Worm (Caenorhabditis elegans) whole organism, dauer: Measurements from ENCODE around the gene arf-5.

ENCODE experiments used
- unc-62 ChIP-seq: sonication (generic microtip); optimal IDR thresholded peaks from 2 replicates; lab custom pipeline; 2017; ENCODE audit warnings: missing biosample characterization, missing genetic modification reagents, missing genetic modification characterization

The arf-5 gene

ce11 chrIV:7979588-7979987, 2.7 kb upstream of the arf-5 start, which contains the start of gene unc-24:
unc-24 (plus strand) TSS chrIV:7979870.
- no peak for TF ChIP-seq unc-62 (GFP tag; lab: Kevin White, UChicago)

- TF ChIP-seq unc-62 (GFP tag; lab: Kevin White, UChicago) = no peak
Measured at ce11 chrIV:7983021-7983420, 695 bp downstream of the arf-5 start.

- TF ChIP-seq unc-62 (GFP tag; lab: Kevin White, UChicago) = no peak
Measured at ce11 chrIV:7983728-7984346, 1.5 kb downstream of the arf-5 start.

- no peak for TF ChIP-seq unc-62 (GFP tag; lab: Kevin White, UChicago)
Measured at ce11 chrIV:7985737-7986136, 3.4 kb downstream of the arf-5 start.

- TF ChIP-seq unc-62 (GFP tag; lab: Kevin White, UChicago) = no peak
Measured at ce11 chrIV:7987083-7987482, 4.8 kb downstream of the arf-5 start, which contains the start of gene mec-17. mec-17 (minus strand) TSS chrIV:7987183.

- no peak for TF ChIP-seq unc-62 (GFP tag; lab: Kevin White, UChicago)
Measured at ce11 chrIV:7988385-7988784, 6.1 kb downstream of the arf-5 start, which contains the start of gene col-115. col-115 (plus strand) TSS chrIV:7988685.

- no peak for TF ChIP-seq unc-62 (GFP tag; lab: Kevin White, UChicago)
Measured at ce11 chrIV:7994715-7995114, 12.4 kb downstream of the arf-5 start.

- TF ChIP-seq unc-62 (GFP tag; lab: Kevin White, UChicago) = no peak
Measured at ce11 chrIV:8000763-8001162, 18.4 kb downstream of the arf-5 start.

- no peak for TF ChIP-seq unc-62 (GFP tag; lab: Kevin White, UChicago)
Measured at ce11 chrIV:8004019-8004418, 21.7 kb downstream of the arf-5 start, which contains the start of gene rig-4. rig-4 (minus strand) TSS chrIV:8004119.

ce11 chrIV:8005376-8005775, 23.1 kb downstream of the arf-5 start:
- TF ChIP-seq unc-62 (GFP tag; lab: Kevin White, UChicago) = no peak

ce11 chrIV:8006161-8006560, 23.8 kb downstream of the arf-5 start:
- no peak for TF ChIP-seq unc-62 (GFP tag; lab: Kevin White, UChicago)

- TF ChIP-seq unc-62 (GFP tag; lab: Kevin White, UChicago) = no peak
Measured at ce11 chrIV:8007549-8007948, 25.2 kb downstream of the arf-5 start.

- no peak for TF ChIP-seq unc-62 (GFP tag; lab: Kevin White, UChicago)
Measured at ce11 chrIV:8008137-8008536, 25.8 kb downstream of the arf-5 start.

ce11 chrIV:8009374-8009773, 27.0 kb downstream of the arf-5 start:
- no peak for TF ChIP-seq unc-62 (GFP tag; lab: Kevin White, UChicago)

ce11 chrIV:8010521-8010920, 28.2 kb downstream of the arf-5 start:
- no peak for TF ChIP-seq unc-62 (GFP tag; lab: Kevin White, UChicago)

- no peak for TF ChIP-seq unc-62 (GFP tag; lab: Kevin White, UChicago)
Measured at ce11 chrIV:8012330-8012729, 30.0 kb downstream of the arf-5 start, which contains the start of gene Y42H9B.3. Y42H9B.3 (minus strand) TSS chrIV:8012430.

ce11 chrIV:8013849-8014248, 31.5 kb downstream of the arf-5 start, which contains the start of gene C26B2.8:
C26B2.8 (plus strand) TSS chrIV:8014149.
- no peak for TF ChIP-seq unc-62 (GFP tag; lab: Kevin White, UChicago)
